Worm (Caenorhabditis elegans) whole organism, L3 larva: Measurements from ENCODE around the gene nhr-154.
A peak's percentile ranks its signal among the peaks of the same experiment; 100 is the strongest.

ENCODE experiments used
- ama-1 ChIP-seq: fragments of 150-350 bp; optimal IDR thresholded peaks from 2 replicates; lab custom pipeline; 2018
- ceh-82 ChIP-seq: fragments of 150-350 bp; optimal IDR thresholded peaks from 2 replicates; lab custom pipeline; 2014; ENCODE audit warnings: missing biosample characterization, missing genetic modification characterization
- elt-2 ChIP-seq: sonication (generic microtip); optimal IDR thresholded peaks from 2 replicates; lab custom pipeline; 2016; ENCODE audit warnings: missing genetic modification reagents, mild to moderate bottlenecking, missing genetic modification characterization, missing compliant biosample characterization
- lin-15B ChIP-seq: fragments of 150-350 bp; optimal IDR thresholded peaks from 2 replicates; lab custom pipeline; 2014; ENCODE audit warnings: missing biosample characterization, missing genetic modification characterization
- nhr-11 ChIP-seq: fragments of 150-350 bp; optimal IDR thresholded peaks from 2 replicates; lab custom pipeline; 2014; ENCODE audit warnings: missing biosample characterization, missing genetic modification characterization
- nhr-12 ChIP-seq: fragments of 150-350 bp; optimal IDR thresholded peaks from 2 replicates; lab custom pipeline; 2014; ENCODE audit warnings: missing biosample characterization, missing genetic modification characterization
- nhr-77 ChIP-seq: fragments of 150-350 bp; optimal IDR thresholded peaks from 2 replicates; lab custom pipeline; 2014; ENCODE audit warnings: missing biosample characterization, missing genetic modification characterization
- snpc-4 ChIP-seq: fragments of 150-350 bp; optimal IDR thresholded peaks from 2 replicates; lab custom pipeline; 2014; ENCODE audit warnings: missing biosample characterization, missing genetic modification characterization
- tbx-2 ChIP-seq: sonication (generic microtip); optimal IDR thresholded peaks from 2 replicates; lab custom pipeline; 2016; ENCODE audit warnings: mild to moderate bottlenecking, missing genetic modification characterization, missing compliant biosample characterization
- unc-39 ChIP-seq: sonication (generic microtip); optimal IDR thresholded peaks from 4 replicates; lab custom pipeline; 2017; ENCODE audit warnings: missing biosample characterization, missing genetic modification characterization
- unc-62 ChIP-seq: fragments of 150-350 bp; sonication (generic microtip); optimal IDR thresholded peaks from 4 replicates; lab custom pipeline; 2014; ENCODE audit warnings: missing biosample characterization, missing genetic modification reagents, missing genetic modification characterization

DNA sequence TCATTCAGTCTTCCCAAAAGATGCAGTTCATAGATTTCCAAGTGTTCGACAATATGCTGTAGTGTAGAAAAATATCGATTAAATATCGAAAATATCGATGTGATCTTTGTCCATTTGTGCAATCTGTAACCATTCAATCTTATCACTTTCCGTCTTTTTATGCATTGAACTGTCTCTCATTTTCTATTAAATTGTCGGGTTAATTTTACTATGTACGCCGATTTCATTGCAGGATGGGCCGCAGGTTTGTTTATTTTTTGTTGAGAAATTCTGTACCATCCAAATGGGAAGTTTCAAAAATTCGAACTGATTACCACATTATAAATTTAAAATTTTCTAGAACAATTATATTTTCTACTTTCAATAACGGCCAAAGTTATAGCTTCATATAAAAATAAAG, 16.9 kb upstream of the nhr-154 start, which contains the start of gene R07B7.8:
- TF ChIP-seq nhr-12 (no peak), unc-39 (tag; lab: Kevin White, UChicago) (no peak), ama-1 (lab: Kevin White, UChicago) (no peak), tbx-2 (tag; lab: Kevin White, UChicago) (no peak), lin-15B (tag; lab: Kevin White, UChicago) (no peak), nhr-11 (no peak), snpc-4 (tag; lab: Kevin White, UChicago) (no peak), nhr-77 (no peak), unc-62 (GFP tag; lab: Kevin White, UChicago) (no peak), ceh-82 (tag; lab: Kevin White, UChicago) (no peak), elt-2 (tag; lab: Kevin White, UChicago) (peak; percentile 36)
